Worm (Caenorhabditis elegans) whole organism, L1 larva: ENCODE data around the gene M02D8.5.

Experiments
- C16A3.4 ChIP-seq: fragments of 150-350 bp; optimal IDR thresholded peaks from 2 replicates; lab custom pipeline; 2014; ENCODE audit warnings: missing biosample characterization, missing genetic modification characterization
- F16B12.6 ChIP-seq: fragments of 150-350 bp; optimal IDR thresholded peaks from 2 replicates; lab custom pipeline; 2014; ENCODE audit warnings: missing biosample characterization, missing genetic modification characterization
- aha-1 ChIP-seq: fragments of 150-350 bp; optimal IDR thresholded peaks from 2 replicates; lab custom pipeline; 2014; ENCODE audit warnings: missing biosample characterization, missing genetic modification characterization
- ama-1 ChIP-seq: fragments of 150-350 bp; optimal IDR thresholded peaks from 2 replicates; lab custom pipeline; 2014
- blmp-1 ChIP-seq: fragments of 150-350 bp; optimal IDR thresholded peaks from 2 replicates; lab custom pipeline; 2014; ENCODE audit warnings: missing biosample characterization, missing genetic modification characterization
- ceh-8 ChIP-seq: fragments of 200-800 bp; sonication (Bioruptor generic); optimal IDR thresholded peaks from 2 replicates; lab custom pipeline; 2018; ENCODE audit warnings: mild to moderate bottlenecking, missing genetic modification characterization, moderate library complexity, missing compliant biosample characterization
- ceh-82 ChIP-seq, 3 experiments: fragments of 150-350 bp in 1 of 3; sonication (generic microtip) in 2 of 3; optimal IDR thresholded peaks; 2 replicates each; lab custom pipeline; 2014 to 2017; ENCODE audit warnings: missing biosample characterization in 3 of 3, missing genetic modification characterization in 3 of 3
- dpl-1 ChIP-seq, 3 experiments: fragments of 150-350 bp in 2 of 3; sonication (generic microtip) in 1 of 3; optimal IDR thresholded peaks; 2 replicates each; lab custom pipeline; 2014 to 2017; ENCODE audit warnings: missing biosample characterization in 3 of 3, missing genetic modification characterization in 3 of 3, missing genetic modification reagents in 3 of 3
- dsc-1 ChIP-seq: sonication (generic microtip); optimal IDR thresholded peaks from 2 replicates; lab custom pipeline; 2016; ENCODE audit warnings: mild to moderate bottlenecking, missing genetic modification characterization, missing compliant biosample characterization
- efl-1 ChIP-seq, 4 experiments: fragments of 150-350 bp; optimal IDR thresholded peaks in 3 of 4; peaks in 1 of 4; 1 replicate in 1 of 4; 2 replicates in 3 of 4; lab custom pipeline; 2014; ENCODE audit warnings: missing biosample characterization in 2 of 4, missing genetic modification characterization in 2 of 4, missing genetic modification reagents in 2 of 4
- elt-3 ChIP-seq, 6 experiments: fragments of 150-350 bp in 1 of 6; sonication (generic microtip); optimal IDR thresholded peaks; 2 replicates each; lab custom pipeline; 2017 to 2018; ENCODE audit warnings: missing biosample characterization in 6 of 6, missing genetic modification characterization in 6 of 6, inconsistent platforms in 1 of 6
- ets-5 ChIP-seq: fragments of 200-800 bp; sonication (Bioruptor generic); IDR thresholded peaks from 2 replicates; pipeline ENCODE4 v1.3.6; 2022; ENCODE audit warnings: missing genetic modification characterization, missing compliant biosample characterization
- fkh-4 ChIP-seq: sonication (generic microtip); optimal IDR thresholded peaks from 2 replicates; lab custom pipeline; 2016; ENCODE audit warnings: missing compliant biosample characterization, missing genetic modification characterization, borderline replicate concordance
- fos-1 ChIP-seq: fragments of 150-350 bp; optimal IDR thresholded peaks from 2 replicates; lab custom pipeline; 2014; ENCODE audit warnings: missing biosample characterization, missing genetic modification characterization
- hlh-17 ChIP-seq: fragments of 200-800 bp; sonication (Bioruptor generic); optimal IDR thresholded peaks from 2 replicates; lab custom pipeline; 2018; ENCODE audit warnings: missing genetic modification characterization, mild to moderate bottlenecking, missing compliant biosample characterization, moderate library complexity, borderline replicate concordance
- hlh-4 ChIP-seq: sonication (generic microtip); optimal IDR thresholded peaks from 2 replicates; lab custom pipeline; 2016; ENCODE audit warnings: mild to moderate bottlenecking, missing genetic modification characterization, missing compliant biosample characterization
- jun-1 ChIP-seq: fragments of 150-350 bp; optimal IDR thresholded peaks from 2 replicates; lab custom pipeline; 2014; ENCODE audit warnings: missing biosample characterization, missing genetic modification reagents, missing genetic modification characterization
- lin-14 ChIP-seq: fragments of 200-800 bp; sonication (Bioruptor generic); optimal IDR thresholded peaks from 2 replicates; lab custom pipeline; 2018; ENCODE audit warnings: mild to moderate bottlenecking, missing genetic modification characterization, moderate library complexity, missing compliant biosample characterization
- lin-15B ChIP-seq: fragments of 150-350 bp; sonication (generic microtip); optimal IDR thresholded peaks from 3 replicates; lab custom pipeline; 2014; ENCODE audit warnings: missing biosample characterization, missing genetic modification characterization
- lin-35 ChIP-seq, 2 experiments: fragments of 150-350 bp; optimal IDR thresholded peaks; 2 replicates each; lab custom pipeline; 2014; ENCODE audit warnings: missing biosample characterization in 2 of 2, missing genetic modification characterization in 2 of 2, missing genetic modification reagents in 2 of 2
- lin-39 ChIP-seq: fragments of 150-350 bp; optimal IDR thresholded peaks from 2 replicates; lab custom pipeline; 2014; ENCODE audit warnings: missing biosample characterization, missing genetic modification reagents, missing genetic modification characterization
- lsy-2 ChIP-seq, 2 experiments: fragments of 150-350 bp; optimal IDR thresholded peaks; 2 replicates each; lab custom pipeline; 2014; ENCODE audit warnings: missing biosample characterization in 2 of 2, missing genetic modification characterization in 2 of 2
- mab-9 ChIP-seq: fragments of 200-800 bp; sonication (Bioruptor generic); IDR thresholded peaks from 2 replicates; pipeline ENCODE4 v1.3.6; 2022; ENCODE audit warnings: missing genetic modification reagents, missing genetic modification characterization, missing compliant biosample characterization
- mdl-1 ChIP-seq, 2 experiments: fragments of 150-350 bp; optimal IDR thresholded peaks; 2 replicates each; lab custom pipeline; 2014 to 2017; ENCODE audit warnings: missing biosample characterization in 2 of 2, missing genetic modification characterization in 2 of 2, inconsistent platforms in 1 of 2
- mep-1 ChIP-seq: fragments of 150-350 bp; optimal IDR thresholded peaks from 2 replicates; lab custom pipeline; 2014; ENCODE audit warnings: missing biosample characterization, missing genetic modification characterization
- nhr-19 ChIP-seq: fragments of 200-800 bp; sonication (Bioruptor generic); conservative IDR thresholded peaks from 2 replicates; pipeline ENCODE4 v1.3.6; 2022; ENCODE audit warnings: missing genetic modification characterization, missing compliant biosample characterization
- nhr-20 ChIP-seq: sonication (generic microtip); optimal IDR thresholded peaks from 2 replicates; lab custom pipeline; 2016; ENCODE audit warnings: mild to moderate bottlenecking, missing genetic modification characterization, missing compliant biosample characterization
- nhr-47 ChIP-seq: sonication (generic microtip); optimal IDR thresholded peaks from 2 replicates; lab custom pipeline; 2016; ENCODE audit warnings: mild to moderate bottlenecking, missing genetic modification characterization, moderate library complexity, missing compliant biosample characterization
- nhr-71 ChIP-seq: sonication (generic microtip); optimal IDR thresholded peaks from 2 replicates; lab custom pipeline; 2016; ENCODE audit warnings: mild to moderate bottlenecking, missing genetic modification characterization, moderate library complexity, missing compliant biosample characterization
- nhr-77 ChIP-seq: fragments of 150-350 bp; optimal IDR thresholded peaks from 2 replicates; lab custom pipeline; 2014; ENCODE audit warnings: missing biosample characterization, missing genetic modification characterization
- nhr-84 ChIP-seq: sonication (generic microtip); optimal IDR thresholded peaks from 2 replicates; lab custom pipeline; 2017; ENCODE audit warnings: missing biosample characterization, missing genetic modification characterization
- nhr-85 ChIP-seq: sonication (generic microtip); peaks from one replicate; lab custom pipeline; 2016; ENCODE audit warnings: missing genetic modification characterization, inconsistent platforms, missing compliant biosample characterization
- pag-3 ChIP-seq: sonication (generic microtip); optimal IDR thresholded peaks from 2 replicates; lab custom pipeline; 2017; ENCODE audit warnings: missing genetic modification characterization, mild to moderate bottlenecking, missing compliant biosample characterization, antibody characterized with exemption, borderline replicate concordance; ENCODE audit not compliant: insufficient read depth
- rnt-1 ChIP-seq: sonication (generic microtip); optimal IDR thresholded peaks from 2 replicates; lab custom pipeline; 2016; ENCODE audit warnings: mild to moderate bottlenecking, missing genetic modification characterization, moderate library complexity, missing compliant biosample characterization
- skn-1 ChIP-seq: fragments of 150-350 bp; optimal IDR thresholded peaks from 2 replicates; lab custom pipeline; 2014; ENCODE audit warnings: missing biosample characterization, missing genetic modification characterization
- snpc-4 ChIP-seq: fragments of 150-350 bp; optimal IDR thresholded peaks from 2 replicates; lab custom pipeline; 2014; ENCODE audit warnings: missing biosample characterization, missing genetic modification characterization
- snu-23 ChIP-seq: sonication (generic microtip); optimal IDR thresholded peaks from 2 replicates; lab custom pipeline; 2016; ENCODE audit warnings: missing genetic modification characterization, missing compliant biosample characterization
- swsn-7 ChIP-seq: sonication (generic microtip); optimal IDR thresholded peaks from 2 replicates; lab custom pipeline; 2016; ENCODE audit warnings: missing genetic modification characterization, missing compliant biosample characterization
- tbx-2 ChIP-seq: sonication (generic microtip); optimal IDR thresholded peaks from 2 replicates; lab custom pipeline; 2016; ENCODE audit warnings: missing genetic modification characterization, missing compliant biosample characterization
- tlp-1 ChIP-seq: fragments of 150-350 bp; optimal IDR thresholded peaks from 2 replicates; lab custom pipeline; 2014; ENCODE audit warnings: missing biosample characterization, missing genetic modification characterization
- unc-130 ChIP-seq: fragments of 150-350 bp; optimal IDR thresholded peaks from 2 replicates; lab custom pipeline; 2017; ENCODE audit warnings: missing biosample characterization, missing genetic modification characterization, inconsistent platforms
- unc-30 ChIP-seq: sonication (generic microtip); optimal IDR thresholded peaks from 2 replicates; lab custom pipeline; 2017; ENCODE audit warnings: missing biosample characterization, missing genetic modification characterization
- vab-15 ChIP-seq: sonication (generic microtip); optimal IDR thresholded peaks from 2 replicates; lab custom pipeline; 2017; ENCODE audit warnings: missing genotype, mild to moderate bottlenecking, missing genetic modification characterization, missing compliant biosample characterization
- xbp-1 ChIP-seq: sonication (generic microtip); optimal IDR thresholded peaks from 2 replicates; lab custom pipeline; 2016; ENCODE audit warnings: missing genetic modification characterization, missing compliant biosample characterization
- zag-1 ChIP-seq: fragments of 150-350 bp; optimal IDR thresholded peaks from 2 replicates; lab custom pipeline; 2014; ENCODE audit warnings: missing biosample characterization, missing genetic modification characterization

Gene M02D8.5

DNA sequence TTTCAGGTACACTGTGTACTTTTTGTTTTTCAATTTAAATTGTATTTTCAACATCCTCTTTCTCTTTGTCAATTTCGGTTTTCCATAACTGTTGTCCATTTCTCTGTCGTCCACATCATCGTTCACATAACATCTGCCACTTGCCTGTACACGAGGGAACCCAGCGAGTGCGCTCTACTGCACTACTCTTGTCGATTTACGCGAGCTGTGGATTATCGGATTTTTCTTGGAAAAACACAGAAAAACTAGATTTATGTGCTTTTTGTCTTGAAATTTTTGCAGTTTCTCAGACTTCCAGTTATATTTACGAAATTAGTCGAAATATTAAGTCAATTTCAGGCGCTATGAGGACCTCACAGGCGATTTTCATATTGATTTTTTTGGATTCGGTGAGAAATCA, 30.4 kb upstream of the M02D8.5 start, which contains the start of gene chup-1:
Gene chup-1, plus strand, starts transcription at position 340 of the 400 bp plus-strand sequence.
- TF ChIP-seq nhr-71 (peak; percentile 34), rnt-1 (peak; percentile 44), lin-14 (GFP tag; lab: Kevin White, UChicago) (peak; percentile 64), elt-3 (tag; optimal IDR thresholded peaks at IDR 0.05; lab: Kevin White, UChicago) (peak in 1 of 6 experiments; percentile 30), blmp-1 (tag; lab: Kevin White, UChicago) (peak; percentile 73), xbp-1 (tag; lab: Kevin White, UChicago) (peak; percentile 18), lin-35 (GFP tag; optimal IDR thresholded peaks at IDR 0.05; lab: Kevin White, UChicago) (peak in 1 of 2 experiments; percentile 74), skn-1 (tag; lab: Kevin White, UChicago) (peak; percentile 28), mdl-1 (tag; optimal IDR thresholded peaks at IDR 0.05; lab: Kevin White, UChicago) (peak in 1 of 2 experiments; percentile 37), ets-5 (GFP tag; lab: Robert Waterston, UW) (no peak), lsy-2 (tag; optimal IDR thresholded peaks at IDR 0.05; lab: Kevin White, UChicago) (peak; percentile 13 to 55), nhr-20 (tag; lab: Kevin White, UChicago) (peak; percentile 31), snu-23 (GFP tag; lab: Kevin White, UChicago) (peak; percentile 52), ceh-82 (tag; optimal IDR thresholded peaks at IDR 0.05; lab: Kevin White, UChicago) (peak in 1 of 3 experiments; percentile 30), efl-1 (optimal IDR thresholded peaks at IDR 0.05; lab: Kevin White, UChicago) (peak; percentile 18 to 35), efl-1 (GFP tag; optimal IDR thresholded peaks at IDR 0.05 in 1 of 2; lab: Kevin White, UChicago) (peak in 1 of 2 experiments; percentile 83), tlp-1 (tag; lab: Kevin White, UChicago) (no peak), mab-9 (GFP tag; lab: Robert Waterston, UW) (no peak), C16A3.4 (peak; percentile 49), dpl-1 (GFP tag; optimal IDR thresholded peaks at IDR 0.05; lab: Kevin White, UChicago) (peak in 1 of 3 experiments; percentile 48), nhr-85 (tag; lab: Kevin White, UChicago) (peak; percentile 37), ama-1 (lab: Kevin White, UChicago) (no peak), nhr-47 (tag; lab: Kevin White, UChicago) (peak; percentile 29), mep-1 (tag; lab: Kevin White, UChicago) (no peak), lin-15B (tag; lab: Kevin White, UChicago) (peak; percentile 25)
- TF ChIP-seq, all 84 proteins: peak for 19

- TF ChIP-seq zag-1 (tag; lab: Kevin White, UChicago) = no peak
- TF ChIP-seq jun-1 = no peak
- TF ChIP-seq nhr-77 = no peak
- TF ChIP-seq fos-1 (tag; lab: Kevin White, UChicago) = no peak
- no peak for TF ChIP-seq rnt-1
- TF ChIP-seq blmp-1 (tag; lab: Kevin White, UChicago) = no peak
- no peak for TF ChIP-seq F16B12.6
- no peak for TF ChIP-seq snpc-4 (tag; lab: Kevin White, UChicago)
- TF ChIP-seq vab-15 (tag; lab: Kevin White, UChicago) = no peak
- TF ChIP-seq aha-1 (tag; lab: Kevin White, UChicago) = no peak
- TF ChIP-seq unc-30 (tag; lab: Kevin White, UChicago) = no peak
- no peak for TF ChIP-seq ets-5 (GFP tag; lab: Robert Waterston, UW)
These were observed 28.7 kb upstream of the M02D8.5 start for ce11 chrX:8790093-8790492.

DNA sequence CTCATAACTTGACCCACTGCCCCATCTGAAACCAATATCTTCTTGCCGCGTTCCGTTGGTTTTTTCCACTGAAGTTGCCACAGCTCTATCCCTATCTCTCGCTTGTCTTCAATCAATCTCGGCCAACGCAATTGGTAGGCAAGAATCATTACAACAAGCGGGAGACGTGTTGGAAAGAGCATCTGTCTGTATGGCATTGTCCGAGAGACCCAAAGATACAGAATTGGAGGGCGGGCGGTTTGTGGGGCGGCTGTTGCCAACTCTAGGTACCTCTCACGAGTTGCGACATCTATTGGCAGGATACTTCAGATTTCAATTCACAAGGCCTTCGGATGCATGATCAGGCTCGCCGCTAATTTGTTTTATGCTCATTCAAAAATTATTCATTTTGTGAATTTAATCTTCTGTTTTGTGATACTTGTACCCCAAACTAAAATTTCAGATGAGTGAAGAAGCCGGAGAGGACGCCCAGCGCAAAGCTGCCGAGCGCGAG, 27.7 kb upstream of the M02D8.5 start, which contains the start of gene unc-27:
Gene unc-27, plus strand, starts transcription at position 443 of the 493 bp plus-strand sequence.
- TF ChIP-seq hlh-4 (tag; lab: Kevin White, UChicago) (no peak), nhr-19 (GFP tag; lab: Robert Waterston, UW) (peak; percentile 57), dsc-1 (peak; percentile 82), nhr-71 (peak; percentile 74), snu-23 (GFP tag; lab: Kevin White, UChicago) (peak; percentile 14), ceh-8 (no peak), blmp-1 (tag; lab: Kevin White, UChicago) (no peak), fkh-4 (tag; lab: Kevin White, UChicago) (peak; percentile 37), mab-9 (GFP tag; lab: Robert Waterston, UW) (no peak), lin-14 (GFP tag; lab: Kevin White, UChicago) (peak; percentile 76), unc-130 (tag; lab: Kevin White, UChicago) (peak; percentile 25), C16A3.4 (no peak), rnt-1 (peak; percentile 81), hlh-17 (GFP tag; lab: Kevin White, UChicago) (no peak), pag-3 (tag; lab: Kevin White, UChicago) (peak; percentile 92), tbx-2 (tag; lab: Kevin White, UChicago) (no peak), swsn-7 (tag; lab: Kevin White, UChicago) (no peak), lin-39 (tag; lab: Kevin White, UChicago) (peak; percentile 15), lsy-2 (tag; optimal IDR thresholded peaks at IDR 0.05; lab: Kevin White, UChicago) (peak in 1 of 2 experiments; percentile 23), nhr-77 (no peak), nhr-84 (no peak), nhr-20 (tag; lab: Kevin White, UChicago) (peak; percentile 20)
